Fruit fly (Drosophila melanogaster) whole organism, embryonic: Measurements from ENCODE around the gene CG3342.

Source experiments
- Antp ChIP-seq: fragments of 200-800 bp; sonication (Bioruptor generic); optimal IDR thresholded peaks from 3 replicates; lab custom pipeline; 2016; ENCODE audit warnings: missing biosample characterization, missing genetic modification characterization
- CG10267 ChIP-seq: fragments of 200-800 bp; sonication (Bioruptor generic); optimal IDR thresholded peaks from 2 replicates; lab custom pipeline; 2018; ENCODE audit warnings: missing biosample characterization, mild to moderate bottlenecking, missing genetic modification characterization, moderate library complexity
- CG10959 ChIP-seq: fragments of 200-800 bp; sonication (Bioruptor generic); IDR thresholded peaks from 2 replicates; pipeline ENCODE4 v1.3.6; 2022; ENCODE audit warnings: missing biosample characterization, missing genetic modification characterization
- CG11398 ChIP-seq: fragments of 200-800 bp; sonication (Bioruptor generic); optimal IDR thresholded peaks from 2 replicates; lab custom pipeline; 2016; ENCODE audit warnings: missing biosample characterization, missing genetic modification characterization
- CG11696 ChIP-seq: fragments of 200-800 bp; sonication (Bioruptor generic); IDR thresholded peaks from 2 replicates; pipeline ENCODE4 v1.3.6; 2022; ENCODE audit warnings: missing biosample characterization, missing genetic modification characterization
- CG12155 ChIP-seq: fragments of 200-800 bp; sonication (Bioruptor generic); optimal IDR thresholded peaks from 3 replicates; lab custom pipeline; 2016; ENCODE audit warnings: missing biosample characterization, missing genetic modification characterization
- CG12391 ChIP-seq: fragments of 200-800 bp; sonication (Bioruptor generic); optimal IDR thresholded peaks from 3 replicates; lab custom pipeline; 2018; ENCODE audit warnings: missing biosample characterization, mild to moderate bottlenecking, missing genetic modification characterization, moderate library complexity
- CG12659 ChIP-seq: fragments of 200-800 bp; sonication (Bioruptor generic); optimal IDR thresholded peaks from 3 replicates; lab custom pipeline; 2017; ENCODE audit warnings: mild to moderate bottlenecking, missing biosample characterization, missing genetic modification reagents, missing genetic modification characterization
- CG13894 ChIP-seq: fragments of 200-800 bp; sonication (Bioruptor generic); optimal IDR thresholded peaks from 3 replicates; lab custom pipeline; 2018; ENCODE audit warnings: missing biosample characterization, mild to moderate bottlenecking, missing genetic modification characterization, moderate library complexity
- CG15601 ChIP-seq: fragments of 200-800 bp; sonication (Bioruptor generic); optimal IDR thresholded peaks from 3 replicates; lab custom pipeline; 2019; ENCODE audit warnings: missing biosample characterization, mild to moderate bottlenecking, missing genetic modification characterization, moderate library complexity
- CG15696 ChIP-seq: fragments of 200-800 bp; sonication (Bioruptor generic); optimal IDR thresholded peaks from 2 replicates; lab custom pipeline; 2019; ENCODE audit warnings: missing biosample characterization, mild to moderate bottlenecking, missing genetic modification characterization, moderate library complexity
- CG1603 ChIP-seq: fragments of 200-800 bp; sonication (Bioruptor generic); optimal IDR thresholded peaks from 2 replicates; lab custom pipeline; 2019; ENCODE audit warnings: missing biosample characterization, mild to moderate bottlenecking, missing genetic modification characterization, moderate library complexity
- CG16863 ChIP-seq: fragments of 200-800 bp; sonication (Bioruptor generic); optimal IDR thresholded peaks from 3 replicates; lab custom pipeline; 2016; ENCODE audit warnings: missing biosample characterization, missing genetic modification characterization
- CG17385 ChIP-seq: fragments of 200-800 bp; sonication (Bioruptor generic); optimal IDR thresholded peaks from 3 replicates; lab custom pipeline; 2018; ENCODE audit warnings: missing biosample characterization, mild to moderate bottlenecking, missing genetic modification characterization
- CG2116 ChIP-seq: fragments of 200-800 bp; sonication (Bioruptor generic); optimal IDR thresholded peaks from 3 replicates; lab custom pipeline; 2018; ENCODE audit warnings: missing biosample characterization, mild to moderate bottlenecking, missing genetic modification characterization
- CG2129 ChIP-seq: fragments of 200-800 bp; sonication (Bioruptor generic); IDR thresholded peaks from 2 replicates; pipeline ENCODE4 v1.3.6; 2022; ENCODE audit warnings: missing biosample characterization, missing genetic modification characterization; ENCODE audit not compliant: partially characterized antibody
- CG2678 ChIP-seq: fragments of 200-800 bp; sonication (Bioruptor generic); optimal IDR thresholded peaks from 3 replicates; lab custom pipeline; 2019; ENCODE audit warnings: missing biosample characterization, mild to moderate bottlenecking, missing genetic modification characterization, moderate library complexity
- CG30020 ChIP-seq: fragments of 200-800 bp; optimal IDR thresholded peaks from 2 replicates; lab custom pipeline; 2019; ENCODE audit warnings: missing biosample characterization, mild to moderate bottlenecking, missing genetic modification characterization, moderate library complexity
- CG3847 ChIP-seq: fragments of 200-800 bp; sonication (Bioruptor generic); IDR thresholded peaks from 2 replicates; pipeline ENCODE4 v1.3.6; 2022; ENCODE audit warnings: missing biosample characterization, missing genetic modification characterization
- CG6791 ChIP-seq: fragments of 200-800 bp; sonication (Bioruptor generic); IDR thresholded peaks from 3 replicates; pipeline ENCODE4 v1.3.6; 2022; ENCODE audit warnings: missing biosample characterization, missing genetic modification characterization; ENCODE audit not compliant: partially characterized antibody
- CG7745 ChIP-seq: fragments of 200-800 bp; sonication (Bioruptor generic); optimal IDR thresholded peaks from 2 replicates; lab custom pipeline; 2018; ENCODE audit warnings: missing biosample characterization, mild to moderate bottlenecking, missing genetic modification characterization, moderate library complexity
- CG7786 ChIP-seq: fragments of 200-800 bp; sonication (Bioruptor generic); optimal IDR thresholded peaks from 2 replicates; lab custom pipeline; 2016; ENCODE audit warnings: missing biosample characterization, missing genetic modification characterization
- CG8290 ChIP-seq, 3 experiments: fragments of 200-800 bp; sonication (Bioruptor generic); optimal IDR thresholded peaks; 2 replicates each; lab custom pipeline; 2016 to 2019; ENCODE audit warnings: missing biosample characterization in 3 of 3, missing genetic modification characterization in 3 of 3, mild to moderate bottlenecking in 2 of 3, moderate library complexity in 1 of 3
- CG9727 ChIP-seq: fragments of 200-800 bp; sonication (Bioruptor generic); optimal IDR thresholded peaks from 3 replicates; lab custom pipeline; 2017; ENCODE audit warnings: missing biosample characterization, mild to moderate bottlenecking, missing genetic modification characterization
- CTCF ChIP-seq: fragments of 200-800 bp; sonication (Bioruptor generic); optimal IDR thresholded peaks from 2 replicates; lab custom pipeline; 2017; ENCODE audit warnings: missing biosample characterization, mild to moderate bottlenecking, missing genetic modification characterization, moderate library complexity
- CrebB ChIP-seq: fragments of 200-800 bp; sonication (Bioruptor generic); optimal IDR thresholded peaks from 3 replicates; lab custom pipeline; 2018; ENCODE audit warnings: missing biosample characterization, mild to moderate bottlenecking, missing genetic modification characterization
- E2f1 ChIP-seq: fragments of 200-800 bp; sonication (Bioruptor generic); IDR thresholded peaks from 2 replicates; pipeline ENCODE4 v1.3.6; 2022; ENCODE audit warnings: missing biosample characterization, missing genetic modification characterization
- E2f2 ChIP-seq: fragments of 200-800 bp; sonication (Bioruptor generic); IDR thresholded peaks from 2 replicates; pipeline ENCODE4 v1.3.6; 2022; ENCODE audit warnings: missing biosample characterization, missing genetic modification characterization
- Elba2 ChIP-seq: fragments of 200-800 bp; sonication (Bioruptor generic); optimal IDR thresholded peaks from 3 replicates; lab custom pipeline; 2016; ENCODE audit warnings: missing biosample characterization, missing genetic modification characterization
- Hmr ChIP-seq: fragments of 200-800 bp; sonication (Bioruptor generic); optimal IDR thresholded peaks from 3 replicates; lab custom pipeline; 2017; ENCODE audit warnings: mild to moderate bottlenecking, missing biosample characterization, missing genetic modification reagents, missing genetic modification characterization
- Mrtf ChIP-seq: fragments of 200-800 bp; sonication (Bioruptor generic); IDR thresholded peaks from 3 replicates; pipeline ENCODE4 v1.3.6; 2022; ENCODE audit warnings: missing biosample characterization, missing genetic modification characterization
- Xbp1 ChIP-seq: fragments of 200-800 bp; sonication (Bioruptor generic); optimal IDR thresholded peaks from 3 replicates; lab custom pipeline; 2016; ENCODE audit warnings: missing biosample characterization, mild to moderate bottlenecking, missing genetic modification characterization
- abd-A ChIP-seq: fragments of 200-800 bp; sonication (Bioruptor generic); optimal IDR thresholded peaks from 3 replicates; lab custom pipeline; 2019; ENCODE audit warnings: missing biosample characterization, mild to moderate bottlenecking, missing genetic modification characterization, moderate library complexity
- aop ChIP-seq: fragments of 200-800 bp; sonication (Bioruptor generic); IDR thresholded peaks from 2 replicates; pipeline ENCODE4 v1.3.6; 2022; ENCODE audit warnings: missing biosample characterization, missing genetic modification characterization
- ara ChIP-seq: fragments of 200-800 bp; sonication (Bioruptor generic); IDR thresholded peaks from 2 replicates; pipeline ENCODE4 v1.3.6; 2022; ENCODE audit warnings: missing biosample characterization, missing genetic modification characterization
- ato ChIP-seq: fragments of 200-800 bp; sonication (Bioruptor generic); IDR thresholded peaks from 2 replicates; pipeline ENCODE4 v1.3.6; 2022; ENCODE audit warnings: missing biosample characterization, missing genetic modification characterization; ENCODE audit not compliant: partially characterized antibody
- chinmo ChIP-seq: fragments of 200-800 bp; sonication (Bioruptor generic); IDR thresholded peaks from 4 replicates; pipeline ENCODE4 v1.3.6; 2022; ENCODE audit warnings: missing biosample characterization, missing genetic modification characterization; ENCODE audit not compliant: partially characterized antibody
- da ChIP-seq: fragments of 200-800 bp; sonication (Bioruptor generic); optimal IDR thresholded peaks from 2 replicates; lab custom pipeline; 2016; ENCODE audit warnings: missing biosample characterization, missing genetic modification characterization
- ewg ChIP-seq: fragments of 200-800 bp; sonication (Bioruptor generic); optimal IDR thresholded peaks from 3 replicates; lab custom pipeline; 2017; ENCODE audit warnings: mild to moderate bottlenecking, missing biosample characterization, missing genetic modification reagents, missing genetic modification characterization
- gcm ChIP-seq: fragments of 200-800 bp; sonication (Bioruptor generic); optimal IDR thresholded peaks from 2 replicates; lab custom pipeline; 2019; ENCODE audit warnings: missing biosample characterization, mild to moderate bottlenecking, missing genetic modification characterization, moderate library complexity
- gcm2 ChIP-seq: fragments of 200-800 bp; sonication (Bioruptor generic); optimal IDR thresholded peaks from 2 replicates; lab custom pipeline; 2016; ENCODE audit warnings: missing biosample characterization, missing genetic modification characterization
- hkb ChIP-seq, 2 experiments: fragments of 200-800 bp in 1 of 2; fragments of >200 bp in 1 of 2; sonication (Bioruptor generic) in 1 of 2; IDR thresholded peaks in 1 of 2; optimal IDR thresholded peaks in 1 of 2; 2 replicates each; pipeline versions ENCODE4 v1.3.6 to Lab custom; 2017 to 2022; ENCODE audit warnings: missing biosample characterization in 1 of 2, missing genetic modification characterization in 1 of 2
- knrl ChIP-seq: fragments of 200-800 bp; sonication (Bioruptor generic); IDR thresholded peaks from 3 replicates; pipeline ENCODE4 v1.3.6; 2022; ENCODE audit warnings: missing biosample characterization, missing genetic modification characterization; ENCODE audit not compliant: partially characterized antibody
- otp ChIP-seq: fragments of 200-800 bp; sonication (Bioruptor generic); IDR thresholded peaks from 3 replicates; pipeline ENCODE4, ENCODE4 v1.3.6; 2022; ENCODE audit warnings: missing biosample characterization, missing genetic modification characterization
- sens ChIP-seq: fragments of 200-800 bp; sonication (Bioruptor generic); peaks from one replicate; lab custom pipeline; 2016; ENCODE audit warnings: missing biosample characterization, missing genetic modification characterization
- stwl ChIP-seq: fragments of 200-800 bp; sonication (Bioruptor generic); optimal IDR thresholded peaks from 3 replicates; lab custom pipeline; 2018; ENCODE audit warnings: missing biosample characterization, mild to moderate bottlenecking, missing genetic modification characterization, moderate library complexity
- tna ChIP-seq: fragments of 200-800 bp; sonication (Bioruptor generic); IDR thresholded peaks from 2 replicates; pipeline ENCODE4 v1.3.6; 2022; ENCODE audit warnings: missing biosample characterization, missing genetic modification characterization; ENCODE audit not compliant: partially characterized antibody
- trh ChIP-seq: fragments of 200-800 bp; sonication (Bioruptor generic); optimal IDR thresholded peaks from 2 replicates; lab custom pipeline; 2016; ENCODE audit warnings: missing biosample characterization, missing genetic modification characterization
- zen ChIP-seq: fragments of 200-800 bp; sonication (Bioruptor generic); optimal IDR thresholded peaks from 3 replicates; lab custom pipeline; 2018; ENCODE audit warnings: missing biosample characterization, mild to moderate bottlenecking, missing genetic modification characterization, moderate library complexity

CG3342 gene

dm6 chrX:6524217-6524616, 3.5 kb downstream of the CG3342 start, which contains the start of the genes CG42340 and CG3918 (continued):
- TF ChIP-seq CG12155 (GFP tag; lab: Kevin White, UChicago) (no peak), CG11398 (GFP tag; lab: Kevin White, UChicago) (peak; percentile 15), stwl (tag; lab: Kevin White, UChicago) (peak; percentile 94), CG11696 (GFP tag; lab: Robert Waterston, UW) (no peak), abd-A (tag; lab: Kevin White, UChicago) (peak; percentile 69), Xbp1 (GFP tag; lab: Kevin White, UChicago) (peak; percentile 7), CG17385 (GFP tag; lab: Kevin White, UChicago) (no peak), CG10267 (tag; lab: Kevin White, UChicago) (peak; percentile 55), gcm (GFP tag; lab: Kevin White, UChicago) (peak; percentile 28), CG30020 (tag; lab: Kevin White, UChicago) (peak; percentile 26), knrl (GFP tag; lab: Robert Waterston, UW) (peak; percentile 68), da (GFP tag; lab: Kevin White, UChicago) (no peak), trh (GFP tag; lab: Kevin White, UChicago) (no peak), gcm2 (no peak), CTCF (GFP tag; lab: Kevin White, UChicago) (peak; percentile 17), E2f1 (GFP tag; lab: Robert Waterston, UW) (no peak), CG12391 (peak; percentile 36), CG2116 (GFP tag; lab: Kevin White, UChicago) (peak; percentile 72), CG1603 (peak; percentile 88), sens (GFP tag; lab: Kevin White, UChicago) (peak; percentile 45), Elba2 (GFP tag; lab: Kevin White, UChicago) (peak; percentile 58), ewg (GFP tag; lab: Kevin White, UChicago) (peak; percentile 44), ato (GFP tag; lab: Robert Waterston, UW) (peak; percentile 8; the same call in 1 of the 2 replicates), Antp (peak; percentile 19), CG3847 (peak; percentile 92), CG16863 (GFP tag; lab: Kevin White, UChicago) (no peak), CG9727 (no peak), tna (GFP tag; lab: Robert Waterston, UW) (peak; percentile 13; the same call in 1 of the 2 replicates), CG2678 (tag; lab: Kevin White, UChicago) (no peak), E2f2 (peak; percentile 89), CG15601 (peak; percentile 63), CrebB (no peak), CG7786 (GFP tag; lab: Kevin White, UChicago) (peak; percentile 11), hkb (optimal IDR thresholded peaks at IDR 0.05; lab: Kevin White, UChicago) (no peak), hkb (GFP tag; IDR thresholded peaks at IDR 0.05; lab: Robert Waterston, UW) (no peak), CG15696 (peak; percentile 13), CG12659 (GFP tag; lab: Kevin White, UChicago) (peak; percentile 90), CG6791 (GFP tag; lab: Robert Waterston, UW) (0 out of 3 replicates have a peak, but pooled peaks have one; percentile 43), CG7745 (tag; lab: Kevin White, UChicago) (no peak), ara (GFP tag; lab: Robert Waterston, UW) (peak; percentile 13; the same call in 1 of the 2 replicates), CG13894 (peak; percentile 33), Hmr (GFP tag; lab: Kevin White, UChicago) (peak; percentile 94), CG8290 (GFP tag; optimal IDR thresholded peaks at IDR 0.05; lab: Kevin White, UChicago) (peak; percentile 86), CG8290 (tag; optimal IDR thresholded peaks at IDR 0.05; lab: Kevin White, UChicago) (peak; percentile 32 to 92), aop (GFP tag; lab: Robert Waterston, UW) (no peak), CG10959 (GFP tag; lab: Robert Waterston, UW) (no peak), otp (GFP tag; lab: Robert Waterston, UW) (0 out of 3 replicates have a peak, but pooled peaks have one; percentile 31), zen (peak; percentile 6), CG2129 (GFP tag; lab: Robert Waterston, UW) (no peak), chinmo (GFP tag; lab: Robert Waterston, UW) (peak; percentile 76; the same call in 1 of the 4 replicates), Mrtf (GFP tag; lab: Robert Waterston, UW) (no peak)
